Worm (Caenorhabditis elegans) whole organism, L3 larva: ENCODE results near the gene znf-593.

Experiments used
- ceh-16 ChIP-seq: sonication (generic microtip); optimal IDR thresholded peaks from 2 replicates; lab custom pipeline; 2017; ENCODE audit warnings: missing biosample characterization, missing genetic modification characterization
- ceh-82 ChIP-seq: fragments of 150-350 bp; optimal IDR thresholded peaks from 2 replicates; lab custom pipeline; 2014; ENCODE audit warnings: missing biosample characterization, missing genetic modification characterization
- elt-3 ChIP-seq, 3 experiments: fragments of 150-350 bp in 1 of 3; sonication (generic microtip) in 2 of 3; optimal IDR thresholded peaks; 2 replicates in 2 of 3; 4 replicates in 1 of 3; lab custom pipeline; 2014 to 2017; ENCODE audit warnings: missing biosample characterization in 3 of 3, missing genetic modification characterization in 3 of 3
- eor-1 ChIP-seq, 2 experiments: fragments of 150-350 bp; optimal IDR thresholded peaks; 2 replicates each; lab custom pipeline; 2014 to 2018; ENCODE audit warnings: missing biosample characterization in 2 of 2, missing genetic modification characterization in 2 of 2
- fos-1 ChIP-seq: fragments of 150-350 bp; optimal IDR thresholded peaks from 2 replicates; lab custom pipeline; 2014; ENCODE audit warnings: missing biosample characterization, missing genetic modification characterization
- nhr-12 ChIP-seq: fragments of 150-350 bp; optimal IDR thresholded peaks from 2 replicates; lab custom pipeline; 2014; ENCODE audit warnings: missing biosample characterization, missing genetic modification characterization
- nhr-43 ChIP-seq: sonication (generic microtip); optimal IDR thresholded peaks from 2 replicates; lab custom pipeline; 2016; ENCODE audit warnings: mild to moderate bottlenecking, missing genetic modification characterization, missing compliant biosample characterization; ENCODE audit not compliant: poor library complexity, severe bottlenecking
- nhr-67 ChIP-seq: fragments of 150-350 bp; optimal IDR thresholded peaks from 2 replicates; lab custom pipeline; 2014; ENCODE audit warnings: missing biosample characterization, missing genetic modification characterization
- pha-4 ChIP-seq: fragments of 150-350 bp; optimal IDR thresholded peaks from 2 replicates; lab custom pipeline; 2014; ENCODE audit warnings: missing biosample characterization, missing genetic modification reagents, missing genetic modification characterization
- skn-1 ChIP-seq: fragments of 150-350 bp; optimal IDR thresholded peaks from 2 replicates; lab custom pipeline; 2014; ENCODE audit warnings: missing biosample characterization, missing genetic modification characterization
- zag-1 ChIP-seq: fragments of 150-350 bp; optimal IDR thresholded peaks from 2 replicates; lab custom pipeline; 2014; ENCODE audit warnings: missing biosample characterization, missing genetic modification characterization
- ztf-11 ChIP-seq: fragments of 150-350 bp; optimal IDR thresholded peaks from 2 replicates; lab custom pipeline; 2014; ENCODE audit warnings: missing biosample characterization, missing genetic modification characterization

znf-593 gene

DNA sequence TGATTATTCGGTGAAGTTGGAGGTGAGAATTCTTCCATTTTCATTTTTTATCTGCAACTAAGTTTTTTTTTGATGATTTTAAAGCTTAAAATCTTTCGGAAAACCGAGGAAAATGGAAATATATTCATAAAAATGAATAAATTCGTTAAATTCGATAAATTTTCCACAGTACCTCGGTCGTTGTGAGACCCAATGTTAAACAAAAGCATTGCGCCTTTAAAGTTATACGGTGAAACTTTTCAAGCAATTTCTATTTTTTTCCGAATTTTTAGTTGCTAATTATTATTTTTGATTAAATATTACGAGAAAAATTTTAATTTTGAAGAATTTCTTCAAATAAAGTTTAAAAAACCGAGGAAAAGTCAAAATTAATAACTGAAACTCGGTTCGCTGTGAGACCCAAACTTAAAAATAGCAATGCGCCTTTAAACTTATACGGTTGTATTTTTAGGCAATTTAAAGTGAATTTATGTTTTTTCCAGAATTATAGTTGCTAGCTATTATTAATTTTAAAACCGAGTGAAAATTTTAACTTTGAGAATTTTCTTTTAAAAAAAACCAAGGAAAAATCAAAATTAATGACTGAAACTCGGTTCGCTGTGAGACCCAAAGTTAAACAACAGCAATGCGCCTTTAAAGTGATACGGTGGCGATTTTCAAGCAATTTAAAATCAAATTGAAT is 49.1 kb downstream of the znf-593 start, which contains the start of gene taf-12:
TSS of gene taf-12 (minus strand) at position 51 of the 682 bp plus-strand sequence.
- no peak for TF ChIP-seq skn-1
- no peak for TF ChIP-seq elt-3 (tag; optimal IDR thresholded peaks at IDR 0.05; lab: Kevin White, UChicago)
- TF ChIP-seq nhr-43 (tag; lab: Kevin White, UChicago): no peak
- TF ChIP-seq fos-1 (tag; lab: Kevin White, UChicago): no peak
- no peak for TF ChIP-seq ceh-82 (tag; lab: Kevin White, UChicago)
- no peak for TF ChIP-seq pha-4 (tag; lab: Kevin White, UChicago)
- no peak for TF ChIP-seq eor-1 (tag; optimal IDR thresholded peaks at IDR 0.05; lab: Kevin White, UChicago)
- no peak for TF ChIP-seq nhr-67
- TF ChIP-seq zag-1 (tag; lab: Kevin White, UChicago): no peak
- no peak for TF ChIP-seq ztf-11 (tag; lab: Kevin White, UChicago)
- no peak for TF ChIP-seq nhr-12 (tag; lab: Kevin White, UChicago)
- TF ChIP-seq ceh-16 (tag; lab: Kevin White, UChicago): no peak
